Worm (Caenorhabditis elegans): ENCODE data around the gene W06G6.9.

W06G6.9 gene

ce11 chrV:16604301-16604700 is 42.0 kb downstream of the W06G6.9 start:
- TF ChIP-seq ztf-23 (GFP tag; IDR thresholded peaks at IDR 0.05) (no peak), flt-1 (GFP tag; IDR thresholded peaks at IDR 0.05) (no peak), T22C8.4 (GFP tag; IDR thresholded peaks at IDR 0.05) (no peak), ref-1 (GFP tag; conservative IDR thresholded peaks at IDR 0.05) (no peak), med-1 (GFP tag; optimal IDR thresholded peaks at IDR 0.05; ENCODE audit: insufficient read depth) (no peak), ztf-29 (GFP tag; IDR thresholded peaks at IDR 0.05) (no peak), klf-2 (GFP tag; conservative IDR thresholded peaks at IDR 0.05) (no peak), tab-1 (GFP tag; IDR thresholded peaks at IDR 0.05) (no peak), cog-1 (tag; optimal IDR thresholded peaks at IDR 0.05) (no peak)

ce11 chrV:16603102-16603501 is 43.2 kb downstream of the W06G6.9 start, which contains the start of gene T03E6.8:
TSS of gene T03E6.8 (minus strand) at chrV:16603202.
- TF ChIP-seq ref-1 (GFP tag; conservative IDR thresholded peaks at IDR 0.05) (no peak), ztf-29 (GFP tag; IDR thresholded peaks at IDR 0.05) (no peak), med-1 (GFP tag; optimal IDR thresholded peaks at IDR 0.05; ENCODE audit: insufficient read depth) (no peak), ztf-23 (GFP tag; IDR thresholded peaks at IDR 0.05) (no peak), cog-1 (tag; optimal IDR thresholded peaks at IDR 0.05) (no peak), klf-2 (GFP tag; conservative IDR thresholded peaks at IDR 0.05) (no peak), T22C8.4 (GFP tag; IDR thresholded peaks at IDR 0.05) (no peak), tab-1 (GFP tag; IDR thresholded peaks at IDR 0.05) (no peak), flt-1 (GFP tag; IDR thresholded peaks at IDR 0.05) (no peak)

DNA sequence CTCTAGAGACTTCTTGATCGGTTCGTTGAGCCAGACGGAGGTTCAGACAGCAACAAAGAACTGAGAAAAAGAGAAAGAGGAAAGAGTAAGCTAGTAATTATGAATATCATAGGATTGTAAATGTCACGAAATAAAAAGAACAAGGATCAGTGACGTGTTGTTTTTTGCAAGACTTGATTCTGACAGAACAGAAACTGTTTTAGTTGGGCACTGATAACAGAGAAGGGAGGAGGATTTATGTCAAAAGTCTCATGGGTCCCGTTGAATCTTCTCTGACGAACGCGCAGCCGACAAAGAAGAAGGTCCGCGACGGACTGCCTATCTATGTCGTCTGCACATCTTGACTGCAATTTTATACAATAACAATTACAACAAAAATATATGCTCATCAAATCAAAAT is 45.6 kb downstream of the W06G6.9 start, which contains the start of gene T03E6.9:
Gene T03E6.9, minus strand, starts transcription at position 101 of the 400 bp plus-strand sequence.
- no peak for TF ChIP-seq T22C8.4 (GFP tag; IDR thresholded peaks at IDR 0.05)
- TF ChIP-seq tab-1 (GFP tag; IDR thresholded peaks at IDR 0.05), result no peak
- TF ChIP-seq ztf-29 (GFP tag; IDR thresholded peaks at IDR 0.05), result no peak
- no peak for TF ChIP-seq ztf-23 (GFP tag; IDR thresholded peaks at IDR 0.05)
- TF ChIP-seq flt-1 (GFP tag; IDR thresholded peaks at IDR 0.05), result no peak
- no peak for TF ChIP-seq ref-1 (GFP tag; conservative IDR thresholded peaks at IDR 0.05)
- no peak for TF ChIP-seq med-1 (GFP tag; optimal IDR thresholded peaks at IDR 0.05; ENCODE audit: insufficient read depth)
- no peak for TF ChIP-seq klf-2 (GFP tag; conservative IDR thresholded peaks at IDR 0.05)
- TF ChIP-seq cog-1 (tag; optimal IDR thresholded peaks at IDR 0.05), result no peak

- no peak for TF ChIP-seq cog-1 (tag; optimal IDR thresholded peaks at IDR 0.05)
- no peak for TF ChIP-seq med-1 (GFP tag; optimal IDR thresholded peaks at IDR 0.05; ENCODE audit: insufficient read depth)
- no peak for TF ChIP-seq ref-1 (GFP tag; conservative IDR thresholded peaks at IDR 0.05)
- no peak for TF ChIP-seq flt-1 (GFP tag; IDR thresholded peaks at IDR 0.05)
- TF ChIP-seq ztf-23 (GFP tag; IDR thresholded peaks at IDR 0.05), result no peak
- TF ChIP-seq T22C8.4 (GFP tag; IDR thresholded peaks at IDR 0.05), result no peak
- TF ChIP-seq tab-1 (GFP tag; IDR thresholded peaks at IDR 0.05), result no peak
- TF ChIP-seq klf-2 (GFP tag; conservative IDR thresholded peaks at IDR 0.05), result no peak
- TF ChIP-seq ztf-29 (GFP tag; IDR thresholded peaks at IDR 0.05), result no peak
Observed at ce11 chrV:16599835-16600234, 46.4 kb downstream of the W06G6.9 start.

DNA sequence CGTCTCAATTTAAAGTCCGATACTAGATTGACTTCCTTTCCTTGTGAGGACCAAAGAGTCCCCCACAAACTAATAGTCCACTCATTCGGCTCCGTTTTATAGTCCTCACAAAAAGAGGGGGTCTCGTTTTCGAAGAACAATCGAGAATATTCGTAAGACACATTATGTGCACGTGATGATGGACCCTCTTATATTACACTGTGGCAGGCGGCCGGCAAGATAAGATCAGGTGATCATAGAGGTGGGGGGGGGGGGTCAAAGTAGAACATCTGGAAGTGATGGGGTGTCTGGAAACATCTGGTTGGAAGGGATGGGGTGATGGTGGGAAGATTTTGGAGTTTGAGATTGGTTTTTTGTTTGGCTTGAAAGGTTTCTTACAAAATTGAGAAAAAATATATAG is 47.8 kb downstream of the W06G6.9 start:
- no peak for TF ChIP-seq ref-1 (GFP tag; conservative IDR thresholded peaks at IDR 0.05)
- TF ChIP-seq ztf-23 (GFP tag; IDR thresholded peaks at IDR 0.05), result no peak
- no peak for TF ChIP-seq ztf-29 (GFP tag; IDR thresholded peaks at IDR 0.05)
- TF ChIP-seq T22C8.4 (GFP tag; IDR thresholded peaks at IDR 0.05), result no peak

ce11 chrV:16596102-16596501 is 50.2 kb downstream of the W06G6.9 start:
- TF ChIP-seq tab-1 (GFP tag; IDR thresholded peaks at IDR 0.05) (no peak), cog-1 (tag; optimal IDR thresholded peaks at IDR 0.05) (no peak), ztf-23 (GFP tag; IDR thresholded peaks at IDR 0.05) (no peak), ztf-29 (GFP tag; IDR thresholded peaks at IDR 0.05) (no peak), flt-1 (GFP tag; IDR thresholded peaks at IDR 0.05) (no peak), ref-1 (GFP tag; conservative IDR thresholded peaks at IDR 0.05) (no peak), klf-2 (GFP tag; conservative IDR thresholded peaks at IDR 0.05) (no peak), T22C8.4 (GFP tag; IDR thresholded peaks at IDR 0.05) (no peak), med-1 (GFP tag; optimal IDR thresholded peaks at IDR 0.05; ENCODE audit: insufficient read depth) (no peak)

All from whole organism, midembryonic.